Worm (Caenorhabditis elegans) whole organism, young adult: Measurements from ENCODE around the gene aakg-5.

Experiments used
- C17E4.6 ChIP-seq: fragments of 200-800 bp; sonication (Bioruptor generic); IDR thresholded peaks from 2 replicates; pipeline ENCODE4 v1.3.6; 2022; ENCODE audit warnings: missing genetic modification reagents, missing genetic modification characterization, missing compliant biosample characterization
- F23B12.7 ChIP-seq: sonication (generic microtip); optimal IDR thresholded peaks from 2 replicates; lab custom pipeline; 2017; ENCODE audit warnings: missing genetic modification characterization, mild to moderate bottlenecking, missing compliant biosample characterization, antibody characterized with exemption, moderate library complexity; ENCODE audit not compliant: insufficient read depth
- F49E8.2 ChIP-seq: sonication (generic microtip); optimal IDR thresholded peaks from 3 replicates; lab custom pipeline; 2017; ENCODE audit warnings: missing genetic modification characterization, mild to moderate bottlenecking, missing compliant biosample characterization, antibody characterized with exemption, moderate library complexity; ENCODE audit not compliant: insufficient read depth
- F57C9.4 ChIP-seq: sonication (generic microtip); optimal IDR thresholded peaks from 2 replicates; lab custom pipeline; 2017; ENCODE audit warnings: mild to moderate bottlenecking, missing genetic modification characterization, missing compliant biosample characterization
- T07F8.4 ChIP-seq: sonication (generic microtip); optimal IDR thresholded peaks from 2 replicates; lab custom pipeline; 2016; ENCODE audit warnings: mild to moderate bottlenecking, missing genetic modification characterization, moderate library complexity, missing compliant biosample characterization
- Y53F4B.3 ChIP-seq: fragments of 200-800 bp; sonication (Bioruptor generic); IDR thresholded peaks from 2 replicates; pipeline ENCODE4 v1.3.6; 2022; ENCODE audit warnings: missing genetic modification reagents, missing genetic modification characterization, missing compliant biosample characterization
- Y56A3A.18 ChIP-seq: fragments of 200-800 bp; sonication (Bioruptor generic); IDR thresholded peaks from 2 replicates; pipeline ENCODE4 v1.3.6; 2022; ENCODE audit warnings: missing genetic modification reagents, missing genetic modification characterization, missing compliant biosample characterization
- Y95B8A.8 ChIP-seq: fragments of 200-800 bp; sonication (Bioruptor generic); IDR thresholded peaks from 2 replicates; pipeline ENCODE4 v1.3.6; 2022; ENCODE audit warnings: missing genetic modification reagents, missing genetic modification characterization, missing compliant biosample characterization
- ZK185.1 ChIP-seq: sonication (generic microtip); optimal IDR thresholded peaks from 2 replicates; lab custom pipeline; 2016; ENCODE audit warnings: mild to moderate bottlenecking, missing genetic modification characterization, missing compliant biosample characterization; ENCODE audit not compliant: poor library complexity, severe bottlenecking
- ama-1 ChIP-seq, 3 experiments: fragments of 150-350 bp in 1 of 3; sonication (generic microtip) in 2 of 3; optimal IDR thresholded peaks; 2 replicates each; lab custom pipeline; 2014 to 2018; ENCODE audit warnings: missing biosample characterization in 2 of 3, missing genetic modification characterization in 2 of 3, missing genetic modification reagents in 2 of 3
- aptf-2 ChIP-seq: fragments of 200-800 bp; sonication (Bioruptor generic); conservative IDR thresholded peaks from 2 replicates; pipeline ENCODE4 v1.3.6; 2022; ENCODE audit warnings: missing genetic modification reagents, missing genetic modification characterization, missing compliant biosample characterization
- aptf-3 ChIP-seq: fragments of 200-800 bp; sonication (Bioruptor generic); IDR thresholded peaks from 2 replicates; pipeline ENCODE4 v1.3.6; 2022; ENCODE audit warnings: missing genetic modification characterization, missing compliant biosample characterization
- atf-7 ChIP-seq: sonication (generic microtip); optimal IDR thresholded peaks from 2 replicates; lab custom pipeline; 2017; ENCODE audit warnings: mild to moderate bottlenecking, missing genetic modification characterization, missing compliant biosample characterization
- attf-3 ChIP-seq: fragments of 200-800 bp; sonication (Bioruptor generic); conservative IDR thresholded peaks from 2 replicates; pipeline ENCODE4 v1.3.6; 2022; ENCODE audit warnings: missing genetic modification reagents, missing genetic modification characterization, missing compliant biosample characterization
- attf-6 ChIP-seq: fragments of 200-800 bp; sonication (Bioruptor generic); IDR thresholded peaks from 2 replicates; pipeline ENCODE4 v1.3.6; 2022; ENCODE audit warnings: missing genetic modification reagents, missing genetic modification characterization, missing compliant biosample characterization
- cebp-2 ChIP-seq: fragments of 200-800 bp; sonication (Bioruptor generic); IDR thresholded peaks from 2 replicates; pipeline ENCODE4 v1.3.6; 2022; ENCODE audit warnings: missing genetic modification characterization, missing compliant biosample characterization
- ceh-40 ChIP-seq: fragments of 200-800 bp; sonication (Bioruptor generic); IDR thresholded peaks from 2 replicates; pipeline ENCODE4 v1.3.6; 2022; ENCODE audit warnings: missing genetic modification characterization, missing compliant biosample characterization
- die-1 ChIP-seq: sonication (generic microtip); optimal IDR thresholded peaks from 2 replicates; lab custom pipeline; 2016; ENCODE audit warnings: missing genotype, mild to moderate bottlenecking, missing genetic modification characterization, missing compliant biosample characterization
- dox-1 ChIP-seq: fragments of 200-800 bp; sonication (Bioruptor generic); IDR thresholded peaks from 2 replicates; pipeline ENCODE4 v1.3.6; 2022; ENCODE audit warnings: missing genetic modification reagents, missing genetic modification characterization, missing compliant biosample characterization
- dpff-1 ChIP-seq: sonication (generic microtip); optimal IDR thresholded peaks from 2 replicates; lab custom pipeline; 2017; ENCODE audit warnings: mild to moderate bottlenecking, missing genetic modification characterization, missing compliant biosample characterization
- dpl-1 ChIP-seq: fragments of 150-350 bp; optimal IDR thresholded peaks from 2 replicates; lab custom pipeline; 2014; ENCODE audit warnings: missing biosample characterization, missing genetic modification reagents, missing genetic modification characterization
- ekl-4 ChIP-seq: fragments of 200-800 bp; sonication (Bioruptor generic); IDR thresholded peaks from 2 replicates; pipeline ENCODE4 v1.3.6; 2022; ENCODE audit warnings: missing genetic modification reagents, missing genetic modification characterization, missing compliant biosample characterization
- him-1 ChIP-seq: sonication (generic microtip); optimal IDR thresholded peaks from 2 replicates; lab custom pipeline; 2016; ENCODE audit warnings: missing genotype, missing genetic modification reagents, missing genetic modification characterization, missing compliant biosample characterization
- let-607 ChIP-seq, 2 experiments: fragments of 200-800 bp in 1 of 2; sonication (Bioruptor generic) in 1 of 2; sonication (generic microtip) in 1 of 2; optimal IDR thresholded peaks; 2 replicates each; lab custom pipeline; 2016 to 2018; ENCODE audit warnings: mild to moderate bottlenecking in 2 of 2, missing compliant biosample characterization in 2 of 2, missing genetic modification characterization in 2 of 2, moderate library complexity in 2 of 2, missing genotype in 1 of 2
- lin-26 ChIP-seq: fragments of 200-800 bp; sonication (Bioruptor generic); IDR thresholded peaks from 2 replicates; pipeline ENCODE4 v1.3.6; 2022; ENCODE audit warnings: missing genetic modification reagents, missing genetic modification characterization, missing compliant biosample characterization
- lin-35 ChIP-seq, 3 experiments: fragments of 150-350 bp in 2 of 3; sonication (generic microtip) in 1 of 3; optimal IDR thresholded peaks; 2 replicates each; lab custom pipeline; 2014 to 2018; ENCODE audit warnings: missing biosample characterization in 3 of 3, missing genetic modification characterization in 3 of 3, missing genetic modification reagents in 3 of 3
- lin-40 ChIP-seq: sonication (generic microtip); optimal IDR thresholded peaks from 2 replicates; lab custom pipeline; 2016; ENCODE audit warnings: missing genetic modification characterization, mild to moderate bottlenecking, missing compliant biosample characterization, missing genotype, missing genetic modification reagents
- lsy-27 ChIP-seq: sonication (generic microtip); optimal IDR thresholded peaks from 2 replicates; lab custom pipeline; 2017; ENCODE audit warnings: missing genetic modification characterization, mild to moderate bottlenecking, missing compliant biosample characterization, antibody characterized with exemption, missing genotype, borderline replicate concordance; ENCODE audit not compliant: insufficient read depth
- madf-10 ChIP-seq: sonication (generic microtip); optimal IDR thresholded peaks from 2 replicates; lab custom pipeline; 2016; ENCODE audit warnings: mild to moderate bottlenecking, missing genetic modification characterization, missing compliant biosample characterization
- madf-3 ChIP-seq: fragments of 200-800 bp; sonication (Bioruptor generic); IDR thresholded peaks from 2 replicates; pipeline ENCODE4 v1.3.6; 2022; ENCODE audit warnings: missing genetic modification reagents, missing genetic modification characterization, missing compliant biosample characterization
- nhr-27 ChIP-seq: fragments of 200-800 bp; sonication (Bioruptor generic); optimal IDR thresholded peaks from 2 replicates; lab custom pipeline; 2018; ENCODE audit warnings: mild to moderate bottlenecking, missing genetic modification characterization, moderate library complexity, missing compliant biosample characterization
- nhr-80 ChIP-seq: sonication (generic microtip); optimal IDR thresholded peaks from 2 replicates; lab custom pipeline; 2016; ENCODE audit warnings: missing genetic modification characterization, missing compliant biosample characterization
- pbrm-1 ChIP-seq: fragments of 200-800 bp; sonication (Bioruptor generic); IDR thresholded peaks from 2 replicates; pipeline ENCODE4 v1.3.6; 2022; ENCODE audit warnings: missing genetic modification reagents, missing genetic modification characterization, missing compliant biosample characterization
- repo-1 ChIP-seq: sonication (generic microtip); optimal IDR thresholded peaks from 2 replicates; lab custom pipeline; 2017; ENCODE audit warnings: mild to moderate bottlenecking, missing genetic modification characterization, missing compliant biosample characterization
- sdz-38 ChIP-seq: sonication (generic microtip); optimal IDR thresholded peaks from 2 replicates; lab custom pipeline; 2016; ENCODE audit warnings: missing genotype, missing genetic modification characterization, missing compliant biosample characterization
- snpc-1.1 ChIP-seq: sonication (generic microtip); optimal IDR thresholded peaks from 2 replicates; lab custom pipeline; 2017; ENCODE audit warnings: missing genetic modification characterization, mild to moderate bottlenecking, missing compliant biosample characterization, antibody characterized with exemption, moderate library complexity, missing genotype, missing genetic modification reagents; ENCODE audit not compliant: insufficient read depth
- snpc-4 ChIP-seq, 5 experiments: fragments of 150-350 bp in 1 of 5; sonication (generic microtip) in 4 of 5; optimal IDR thresholded peaks; 2 replicates each; lab custom pipeline; 2014 to 2018; ENCODE audit warnings: missing genetic modification characterization in 5 of 5, missing biosample characterization in 3 of 5, antibody characterized with exemption in 2 of 5, mild to moderate bottlenecking in 2 of 5, missing compliant biosample characterization in 2 of 5, missing genotype in 2 of 5, moderate library complexity in 2 of 5, missing genetic modification reagents in 1 of 5
- somi-1 ChIP-seq: fragments of 200-800 bp; sonication (Bioruptor generic); optimal IDR thresholded peaks from 2 replicates; lab custom pipeline; 2018; ENCODE audit warnings: mild to moderate bottlenecking, missing genetic modification characterization, missing compliant biosample characterization
- tbp1 ChIP-seq: fragments of 200-800 bp; sonication (Bioruptor generic); optimal IDR thresholded peaks from 2 replicates; lab custom pipeline; 2018; ENCODE audit warnings: mild to moderate bottlenecking, missing genetic modification characterization, missing compliant biosample characterization
- tlf-1 ChIP-seq: fragments of 200-800 bp; sonication (Bioruptor generic); optimal IDR thresholded peaks from 2 replicates; lab custom pipeline; 2018; ENCODE audit warnings: mild to moderate bottlenecking, missing genetic modification characterization, missing compliant biosample characterization
- unc-130 ChIP-seq: sonication (generic microtip); optimal IDR thresholded peaks from 2 replicates; lab custom pipeline; 2016; ENCODE audit warnings: missing genetic modification reagents, missing genetic modification characterization, missing compliant biosample characterization
- unc-62 ChIP-seq: fragments of 150-350 bp; optimal IDR thresholded peaks from 2 replicates; lab custom pipeline; 2014; ENCODE audit warnings: missing biosample characterization, missing genetic modification reagents, missing genetic modification characterization
- zfh-2 ChIP-seq: fragments of 200-800 bp; sonication (Bioruptor generic); conservative IDR thresholded peaks from 2 replicates; pipeline ENCODE4 v1.3.6; 2022; ENCODE audit warnings: missing genetic modification reagents, missing genetic modification characterization, missing compliant biosample characterization
- zim-3 ChIP-seq: sonication (generic microtip); optimal IDR thresholded peaks from 2 replicates; lab custom pipeline; 2017; ENCODE audit warnings: mild to moderate bottlenecking, missing genetic modification characterization, moderate library complexity, missing compliant biosample characterization
- ztf-22 ChIP-seq: fragments of 200-800 bp; sonication (Bioruptor generic); optimal IDR thresholded peaks from 2 replicates; lab custom pipeline; 2018; ENCODE audit warnings: mild to moderate bottlenecking, missing genetic modification characterization, moderate library complexity, missing compliant biosample characterization
- ztf-26 ChIP-seq: sonication (generic microtip); optimal IDR thresholded peaks from 2 replicates; lab custom pipeline; 2017; ENCODE audit warnings: missing genetic modification characterization, missing compliant biosample characterization

Gene aakg-5

DNA sequence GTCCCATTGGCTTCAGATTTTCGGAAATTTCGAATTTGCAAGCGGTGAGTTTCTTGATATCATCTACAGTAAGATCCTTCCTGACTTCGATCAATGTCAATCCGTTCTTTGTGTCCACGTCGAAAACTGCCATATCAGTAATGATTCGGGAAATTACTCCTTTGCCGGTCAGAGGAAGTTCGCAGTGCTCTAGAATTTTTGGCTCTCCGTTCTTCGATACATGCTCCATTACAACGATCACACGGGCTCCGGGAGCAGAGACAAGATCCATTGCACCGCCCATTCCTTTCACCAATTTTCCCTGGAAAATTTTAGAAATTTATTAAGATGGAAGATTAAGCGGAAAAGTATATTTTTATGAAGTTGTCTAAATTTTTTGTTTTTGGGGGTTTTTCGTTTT is 40.4 kb downstream of the aakg-5 start (continued):
- no peak for TF ChIP-seq ceh-40 (GFP tag; lab: Robert Waterston, UW)
- TF ChIP-seq let-607 (tag; optimal IDR thresholded peaks at IDR 0.05; lab: Kevin White, UChicago) = peak in 1 of 2 experiments; percentile 16
- TF ChIP-seq nhr-27 = no peak
- TF ChIP-seq Y53F4B.3 = no peak
- TF ChIP-seq ekl-4 (GFP tag; lab: Robert Waterston, UW) = peak; percentile 56
- peak; percentile 49 for TF ChIP-seq zim-3 (tag; lab: Kevin White, UChicago)
- TF ChIP-seq nhr-80 = no peak
- TF ChIP-seq unc-130 (GFP tag; lab: Kevin White, UChicago) = no peak
- TF ChIP-seq F49E8.2 (tag; lab: Kevin White, UChicago) = no peak
- TF ChIP-seq somi-1 (GFP tag; lab: Kevin White, UChicago) = no peak
- TF ChIP-seq atf-7 = no peak
- TF ChIP-seq dox-1 (GFP tag; lab: Robert Waterston, UW) = no peak
- TF ChIP-seq attf-6 (GFP tag; lab: Robert Waterston, UW) = no peak
- no peak for TF ChIP-seq F57C9.4 (tag; lab: Kevin White, UChicago)
- no peak for TF ChIP-seq lsy-27
- TF ChIP-seq lin-35 (GFP tag; optimal IDR thresholded peaks at IDR 0.05; lab: Kevin White, UChicago) = no peak
- TF ChIP-seq dpl-1 (GFP tag; lab: Kevin White, UChicago) = no peak
- no peak for TF ChIP-seq die-1
- no peak for TF ChIP-seq snpc-1.1 (tag; lab: Kevin White, UChicago)
- no peak for TF ChIP-seq attf-3 (GFP tag; lab: Robert Waterston, UW)
- TF ChIP-seq Y95B8A.8 (GFP tag; lab: Robert Waterston, UW) = no peak
- TF ChIP-seq him-1 (tag; lab: Kevin White, UChicago) = no peak
- TF ChIP-seq ztf-22 (GFP tag; lab: Kevin White, UChicago) = no peak
- no peak for TF ChIP-seq F23B12.7 (tag; lab: Kevin White, UChicago)
- TF ChIP-seq madf-3 = peak; percentile 71; the same call in 1 of the 2 replicates
- TF ChIP-seq C17E4.6 (GFP tag; lab: Robert Waterston, UW) = no peak
- peak; percentile 69; the same call in 1 of the 2 replicates for TF ChIP-seq aptf-3 (GFP tag; lab: Robert Waterston, UW)
- TF ChIP-seq aptf-2 = no peak

DNA sequence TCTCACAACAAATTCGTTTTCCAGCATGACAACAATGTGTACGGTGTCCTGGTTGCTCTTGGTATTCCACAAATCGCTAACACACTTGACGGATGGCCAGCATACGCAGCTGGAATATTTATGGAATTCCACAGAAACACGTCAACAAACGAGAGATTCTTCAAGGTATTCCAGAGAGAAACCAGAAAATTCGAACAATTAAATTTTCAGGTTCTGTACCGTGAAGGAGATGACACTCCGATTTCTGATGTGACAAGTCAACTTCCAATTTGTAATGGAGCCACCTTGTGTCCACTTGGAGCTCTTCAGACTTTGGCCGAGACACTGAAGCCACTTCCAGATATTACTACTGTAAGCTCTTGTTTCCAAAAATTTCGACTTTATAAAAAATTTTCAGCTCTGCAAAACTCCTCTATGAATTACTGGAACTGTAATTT is 41.0 kb downstream of the aakg-5 start:
- TF ChIP-seq nhr-80 (peak; percentile 18), repo-1 (tag; lab: Kevin White, UChicago) (peak; percentile 90), zfh-2 (GFP tag; lab: Robert Waterston, UW) (no peak), T07F8.4 (tag; lab: Kevin White, UChicago) (no peak), ama-1 (optimal IDR thresholded peaks at IDR 0.05; lab: Kevin White, UChicago) (peak; percentile 65), ama-1 (GFP tag; optimal IDR thresholded peaks at IDR 0.05; lab: Kevin White, UChicago) (no peak), nhr-27 (no peak), dpff-1 (peak; percentile 72), snpc-4 (GFP tag; optimal IDR thresholded peaks at IDR 0.05; lab: Kevin White, UChicago) (no peak), snpc-4 (tag; optimal IDR thresholded peaks at IDR 0.05; lab: Kevin White, UChicago) (peak in 1 of 4 experiments; percentile 3), madf-10 (tag; lab: Kevin White, UChicago) (peak; percentile 51), sdz-38 (tag; lab: Kevin White, UChicago) (no peak), tbp1 (GFP tag; lab: Kevin White, UChicago) (peak; percentile 41), lin-26 (peak; percentile 54; the same call in 1 of the 2 replicates), zim-3 (tag; lab: Kevin White, UChicago) (peak; percentile 8), unc-62 (GFP tag; lab: Kevin White, UChicago) (no peak), ztf-22 (GFP tag; lab: Kevin White, UChicago) (peak; percentile 21), tlf-1 (peak; percentile 64), Y56A3A.18 (peak; percentile 45; the same call in 1 of the 2 replicates), lin-40 (tag; lab: Kevin White, UChicago) (peak; percentile 60), ztf-26 (tag; lab: Kevin White, UChicago) (peak; percentile 14), snpc-1.1 (tag; lab: Kevin White, UChicago) (no peak), pbrm-1 (GFP tag; lab: Robert Waterston, UW) (0 out of 2 replicates have a peak, but pooled peaks have one; percentile 14), cebp-2 (GFP tag; lab: Robert Waterston, UW) (0 out of 2 replicates have a peak, but pooled peaks have one; percentile 17), ZK185.1 (tag; lab: Kevin White, UChicago) (peak; percentile 59), aptf-3 (GFP tag; lab: Robert Waterston, UW) (no peak)
